Fruit fly (Drosophila melanogaster) whole organism, pupa: ENCODE data around the gene tap.

ENCODE experiments used
- CG10348 ChIP-seq: fragments of 200-800 bp; sonication (Bioruptor generic); IDR thresholded peaks from 2 replicates; pipeline ENCODE4 v1.3.6; 2022; ENCODE audit warnings: missing biosample characterization, missing genetic modification characterization
- CG13204 ChIP-seq: fragments of 200-800 bp; sonication (Bioruptor generic); optimal IDR thresholded peaks from 2 replicates; lab custom pipeline; 2018; ENCODE audit warnings: missing biosample characterization, mild to moderate bottlenecking, missing genetic modification characterization, moderate library complexity
- CG14655 ChIP-seq: fragments of 200-800 bp; sonication (Bioruptor generic); optimal IDR thresholded peaks from 3 replicates; lab custom pipeline; 2017; ENCODE audit warnings: mild to moderate bottlenecking, missing biosample characterization, missing genetic modification reagents, missing genetic modification characterization
- CG15710 ChIP-seq: fragments of 200-800 bp; sonication (Bioruptor generic); optimal IDR thresholded peaks from 2 replicates; lab custom pipeline; 2018; ENCODE audit warnings: missing biosample characterization, mild to moderate bottlenecking, missing genetic modification characterization, moderate library complexity
- CG4496 ChIP-seq: fragments of 200-800 bp; sonication (Bioruptor generic); IDR thresholded peaks from 3 replicates; pipeline ENCODE4 v1.3.6; 2022; ENCODE audit warnings: missing biosample characterization, missing genetic modification characterization
- CG8159 ChIP-seq: fragments of 200-800 bp; sonication (Bioruptor generic); optimal IDR thresholded peaks from 3 replicates; lab custom pipeline; 2018; ENCODE audit warnings: missing biosample characterization, mild to moderate bottlenecking, missing genetic modification characterization, moderate library complexity
- CG8301 ChIP-seq: fragments of 200-800 bp; sonication (Bioruptor generic); optimal IDR thresholded peaks from 2 replicates; lab custom pipeline; 2018; ENCODE audit warnings: missing biosample characterization, mild to moderate bottlenecking, missing genetic modification characterization
- CG9948 ChIP-seq: fragments of 200-800 bp; sonication (Bioruptor generic); optimal IDR thresholded peaks from 2 replicates; lab custom pipeline; 2018; ENCODE audit warnings: missing biosample characterization, mild to moderate bottlenecking, missing genetic modification characterization, moderate library complexity
- D1 ChIP-seq: fragments of 200-800 bp; sonication (Bioruptor generic); optimal IDR thresholded peaks from 2 replicates; lab custom pipeline; 2018; ENCODE audit warnings: missing biosample characterization, mild to moderate bottlenecking, missing genetic modification characterization, moderate library complexity
- Ets98B ChIP-seq: fragments of 200-800 bp; sonication (Bioruptor generic); IDR thresholded peaks from 2 replicates; pipeline ENCODE4 v1.3.6; 2022; ENCODE audit warnings: missing biosample characterization, missing genetic modification characterization
- Pif1B ChIP-seq: fragments of 200-800 bp; sonication (Bioruptor generic); optimal IDR thresholded peaks from 3 replicates; lab custom pipeline; 2016; ENCODE audit warnings: missing biosample characterization, missing genetic modification characterization
- Snoo ChIP-seq: fragments of 200-800 bp; sonication (Bioruptor generic); optimal IDR thresholded peaks from 3 replicates; lab custom pipeline; 2017; ENCODE audit warnings: missing biosample characterization, mild to moderate bottlenecking, missing genetic modification characterization, inconsistent platforms
- gl ChIP-seq: fragments of 200-800 bp; sonication (Bioruptor generic); optimal IDR thresholded peaks from 2 replicates; lab custom pipeline; 2018; ENCODE audit warnings: missing biosample characterization, mild to moderate bottlenecking, missing genetic modification characterization

DNA sequence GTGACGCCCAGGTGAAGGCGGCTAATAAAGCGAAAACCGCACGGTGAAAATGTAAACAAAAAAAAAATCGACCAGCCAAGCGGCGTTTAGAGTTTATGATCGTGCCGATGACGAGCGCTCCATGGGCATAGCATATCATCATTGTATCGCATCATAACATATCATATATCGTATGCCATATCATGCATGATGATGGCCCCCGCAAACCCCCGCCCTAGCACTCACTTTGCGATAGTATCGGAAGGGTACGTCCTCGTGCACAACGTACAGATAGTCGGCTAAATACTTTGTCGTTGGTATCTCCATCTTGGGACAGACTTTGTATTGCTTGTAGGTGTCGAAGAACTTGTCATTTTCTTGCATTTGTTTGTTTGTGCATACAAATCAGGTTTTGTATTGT lies 43.8 kb downstream of the tap start:
- TF ChIP-seq gl (tag; lab: Kevin White, UChicago) (no peak), CG4496 (GFP tag; lab: Robert Waterston, UW) (0 out of 3 replicates have a peak, but pooled peaks have one; percentile 21), Pif1B (GFP tag; lab: Kevin White, UChicago) (no peak), CG9948 (tag; lab: Kevin White, UChicago) (no peak), Ets98B (GFP tag; lab: Robert Waterston, UW) (no peak), CG14655 (GFP tag; lab: Kevin White, UChicago) (no peak), CG8301 (tag; lab: Kevin White, UChicago) (no peak), CG10348 (GFP tag; lab: Robert Waterston, UW) (no peak), D1 (tag; lab: Kevin White, UChicago) (no peak), CG13204 (GFP tag; lab: Kevin White, UChicago) (no peak), CG8159 (tag; lab: Kevin White, UChicago) (no peak), Snoo (tag; lab: Kevin White, UChicago) (no peak), CG15710 (no peak)
